Worm (Caenorhabditis elegans) whole organism, young adult: Measurements from ENCODE around the gene col-94.
"Not testable (repeated sequence)": the region's sequence is repeated elsewhere in the genome, so short reads cannot be mapped to it uniquely, and the experiment has no call there.

Experiments
- B0336.3 ChIP-seq: fragments of 200-800 bp; sonication (Bioruptor generic); IDR thresholded peaks from 2 replicates; pipeline ENCODE4 v1.3.6; 2022; ENCODE audit warnings: missing genetic modification characterization, missing compliant biosample characterization
- athp-1 ChIP-seq: sonication (generic microtip); optimal IDR thresholded peaks from 2 replicates; lab custom pipeline; 2017; ENCODE audit warnings: mild to moderate bottlenecking, missing genetic modification characterization, missing compliant biosample characterization
- attf-5 ChIP-seq: fragments of 200-800 bp; sonication (Bioruptor generic); optimal IDR thresholded peaks from 2 replicates; lab custom pipeline; 2018; ENCODE audit warnings: mild to moderate bottlenecking, missing genetic modification characterization, missing compliant biosample characterization
- cebp-2 ChIP-seq: fragments of 200-800 bp; sonication (Bioruptor generic); IDR thresholded peaks from 2 replicates; pipeline ENCODE4 v1.3.6; 2022; ENCODE audit warnings: missing genetic modification characterization, missing compliant biosample characterization
- dpl-1 ChIP-seq: fragments of 150-350 bp; optimal IDR thresholded peaks from 2 replicates; lab custom pipeline; 2014; ENCODE audit warnings: missing biosample characterization, missing genetic modification reagents, missing genetic modification characterization
- him-1 ChIP-seq: sonication (generic microtip); optimal IDR thresholded peaks from 2 replicates; lab custom pipeline; 2016; ENCODE audit warnings: missing genotype, missing genetic modification reagents, missing genetic modification characterization, missing compliant biosample characterization
- nfya-1 ChIP-seq: sonication (generic microtip); optimal IDR thresholded peaks from 2 replicates; lab custom pipeline; 2017; ENCODE audit warnings: antibody characterized with exemption, missing compliant biosample characterization, missing genetic modification characterization, borderline replicate concordance; ENCODE audit not compliant: insufficient read depth
- nfya-2 ChIP-seq: fragments of 200-800 bp; sonication (Bioruptor generic); IDR thresholded peaks from 2 replicates; pipeline ENCODE4 v1.3.6; 2022; ENCODE audit warnings: missing genetic modification reagents, missing genetic modification characterization, missing compliant biosample characterization
- nhr-120 ChIP-seq: fragments of 200-800 bp; sonication (Bioruptor generic); IDR thresholded peaks from 2 replicates; pipeline ENCODE4 v1.3.6; 2022; ENCODE audit warnings: missing genetic modification characterization, missing compliant biosample characterization
- sea-2 ChIP-seq: fragments of 200-800 bp; sonication (Bioruptor generic); IDR thresholded peaks from 2 replicates; pipeline ENCODE4 v1.3.6; 2022; ENCODE audit warnings: missing genetic modification characterization, missing compliant biosample characterization
- snpc-3.4 ChIP-seq: sonication (generic microtip); optimal IDR thresholded peaks from 2 replicates; lab custom pipeline; 2017; ENCODE audit warnings: missing genetic modification characterization, mild to moderate bottlenecking, missing compliant biosample characterization, antibody characterized with exemption, moderate library complexity, missing genotype, missing genetic modification reagents
- snpc-4 ChIP-seq, 5 experiments: fragments of 150-350 bp in 1 of 5; sonication (generic microtip) in 4 of 5; optimal IDR thresholded peaks; 2 replicates each; lab custom pipeline; 2014 to 2018; ENCODE audit warnings: missing genetic modification characterization in 5 of 5, missing biosample characterization in 3 of 5, antibody characterized with exemption in 2 of 5, mild to moderate bottlenecking in 2 of 5, missing compliant biosample characterization in 2 of 5, missing genotype in 2 of 5, moderate library complexity in 2 of 5, missing genetic modification reagents in 1 of 5
- ztf-6 ChIP-seq: fragments of 200-800 bp; sonication (Bioruptor generic); IDR thresholded peaks from 2 replicates; pipeline ENCODE4 v1.3.6; 2022; ENCODE audit warnings: missing genetic modification reagents, missing genetic modification characterization, missing compliant biosample characterization

- TF ChIP-seq sea-2 (GFP tag; lab: Robert Waterston, UW); athp-1; nhr-120 (GFP tag; lab: Robert Waterston, UW); snpc-4 (GFP tag; optimal IDR thresholded peaks at IDR 0.05; lab: Kevin White, UChicago); snpc-4 (tag; optimal IDR thresholded peaks at IDR 0.05; lab: Kevin White, UChicago); nfya-1 (tag; lab: Kevin White, UChicago); cebp-2; snpc-3.4 (tag; lab: Kevin White, UChicago); B0336.3 (GFP tag; lab: Robert Waterston, UW); dpl-1 (GFP tag; lab: Kevin White, UChicago); attf-5 (GFP tag; lab: Kevin White, UChicago); nfya-2 (GFP tag; lab: Robert Waterston, UW); ztf-6 (GFP tag; lab: Robert Waterston, UW); him-1 (tag; lab: Kevin White, UChicago): not testable (repeated sequence)
Observed at ce11 chrIII:11029337-11029736, 41.7 kb upstream of the col-94 start, which contains the start of gene Y48A6B.8.
